Worm (Caenorhabditis elegans) whole organism, L3 larva: ENCODE data around the gene ceh-90.

ENCODE experiments used
- R02D3.7 ChIP-seq: fragments of 150-350 bp; optimal IDR thresholded peaks from 2 replicates; lab custom pipeline; 2014; ENCODE audit warnings: missing biosample characterization, missing genetic modification characterization
- aly-2 ChIP-seq: fragments of 150-350 bp; optimal IDR thresholded peaks from 2 replicates; lab custom pipeline; 2014; ENCODE audit warnings: missing biosample characterization, missing genetic modification characterization
- ama-1 ChIP-seq: fragments of 150-350 bp; optimal IDR thresholded peaks from 2 replicates; lab custom pipeline; 2018
- ceh-28 ChIP-seq: fragments of 150-350 bp; optimal IDR thresholded peaks from 2 replicates; lab custom pipeline; 2014; ENCODE audit warnings: missing biosample characterization, missing genetic modification reagents, missing genetic modification characterization
- ceh-82 ChIP-seq: fragments of 150-350 bp; optimal IDR thresholded peaks from 2 replicates; lab custom pipeline; 2014; ENCODE audit warnings: missing biosample characterization, missing genetic modification characterization
- ceh-9 ChIP-seq: sonication (generic microtip); optimal IDR thresholded peaks from 2 replicates; lab custom pipeline; 2018; ENCODE audit warnings: missing biosample characterization, missing genetic modification characterization
- daf-12 ChIP-seq: fragments of 150-350 bp; optimal IDR thresholded peaks from 2 replicates; lab custom pipeline; 2014; ENCODE audit warnings: missing biosample characterization, missing genetic modification reagents, missing genetic modification characterization
- egl-27 ChIP-seq: sonication (generic microtip); optimal IDR thresholded peaks from 4 replicates; lab custom pipeline; 2017; ENCODE audit warnings: missing biosample characterization, missing genetic modification reagents, missing genetic modification characterization
- egl-5 ChIP-seq: fragments of 150-350 bp; optimal IDR thresholded peaks from 2 replicates; lab custom pipeline; 2017; ENCODE audit warnings: missing biosample characterization, missing genetic modification reagents, missing genetic modification characterization, inconsistent platforms
- elt-1 ChIP-seq: fragments of 150-350 bp; optimal IDR thresholded peaks from 2 replicates; lab custom pipeline; 2014; ENCODE audit warnings: missing biosample characterization, missing genetic modification characterization
- elt-2 ChIP-seq: sonication (generic microtip); optimal IDR thresholded peaks from 2 replicates; lab custom pipeline; 2016; ENCODE audit warnings: missing genetic modification reagents, mild to moderate bottlenecking, missing genetic modification characterization, missing compliant biosample characterization
- elt-3 ChIP-seq, 3 experiments: fragments of 150-350 bp in 1 of 3; sonication (generic microtip) in 2 of 3; optimal IDR thresholded peaks; 2 replicates in 2 of 3; 4 replicates in 1 of 3; lab custom pipeline; 2014 to 2017; ENCODE audit warnings: missing biosample characterization in 3 of 3, missing genetic modification characterization in 3 of 3
- fkh-10 ChIP-seq: sonication (generic microtip); optimal IDR thresholded peaks from 2 replicates; lab custom pipeline; 2017; ENCODE audit warnings: missing biosample characterization, missing genetic modification reagents, missing genetic modification characterization
- lin-15B ChIP-seq: fragments of 150-350 bp; optimal IDR thresholded peaks from 2 replicates; lab custom pipeline; 2014; ENCODE audit warnings: missing biosample characterization, missing genetic modification characterization
- lin-39 ChIP-seq: fragments of 150-350 bp; optimal IDR thresholded peaks from 2 replicates; lab custom pipeline; 2018; ENCODE audit warnings: missing biosample characterization, missing genetic modification reagents, missing genetic modification characterization
- lsy-12 ChIP-seq: sonication (generic microtip); optimal IDR thresholded peaks from 2 replicates; lab custom pipeline; 2016; ENCODE audit warnings: mild to moderate bottlenecking, missing genetic modification characterization, missing compliant biosample characterization
- mdl-1 ChIP-seq: fragments of 150-350 bp; optimal IDR thresholded peaks from 2 replicates; lab custom pipeline; 2014; ENCODE audit warnings: missing biosample characterization, missing genetic modification characterization
- nfya-1 ChIP-seq: sonication (generic microtip); optimal IDR thresholded peaks from 2 replicates; lab custom pipeline; 2017; ENCODE audit warnings: missing genetic modification characterization, mild to moderate bottlenecking, missing compliant biosample characterization, antibody characterized with exemption, moderate library complexity; ENCODE audit not compliant: insufficient read depth
- nhr-11 ChIP-seq: fragments of 150-350 bp; optimal IDR thresholded peaks from 2 replicates; lab custom pipeline; 2014; ENCODE audit warnings: missing biosample characterization, missing genetic modification characterization
- nhr-237 ChIP-seq: fragments of 150-350 bp; optimal IDR thresholded peaks from 2 replicates; lab custom pipeline; 2014; ENCODE audit warnings: missing biosample characterization, missing genetic modification characterization
- nhr-25 ChIP-seq: sonication (generic microtip); optimal IDR thresholded peaks from 2 replicates; lab custom pipeline; 2017; ENCODE audit warnings: missing biosample characterization, missing genetic modification characterization
- nhr-28 ChIP-seq: fragments of 150-350 bp; optimal IDR thresholded peaks from 2 replicates; lab custom pipeline; 2014; ENCODE audit warnings: missing biosample characterization, missing genetic modification characterization
- nhr-43 ChIP-seq: sonication (generic microtip); optimal IDR thresholded peaks from 2 replicates; lab custom pipeline; 2016; ENCODE audit warnings: mild to moderate bottlenecking, missing genetic modification characterization, missing compliant biosample characterization; ENCODE audit not compliant: poor library complexity, severe bottlenecking
- nhr-76 ChIP-seq: fragments of 150-350 bp; sonication (generic microtip); optimal IDR thresholded peaks from 5 replicates; lab custom pipeline; 2014; ENCODE audit warnings: missing biosample characterization, missing genetic modification characterization
- nhr-77 ChIP-seq: fragments of 150-350 bp; optimal IDR thresholded peaks from 2 replicates; lab custom pipeline; 2014; ENCODE audit warnings: missing biosample characterization, missing genetic modification characterization
- pha-4 ChIP-seq: fragments of 150-350 bp; optimal IDR thresholded peaks from 2 replicates; lab custom pipeline; 2014; ENCODE audit warnings: missing biosample characterization, missing genetic modification reagents, missing genetic modification characterization
- pqm-1 ChIP-seq: fragments of 150-350 bp; optimal IDR thresholded peaks from 2 replicates; lab custom pipeline; 2017; ENCODE audit warnings: missing biosample characterization, missing genetic modification characterization, inconsistent platforms
- sea-2 ChIP-seq: fragments of 150-350 bp; sonication (generic microtip); optimal IDR thresholded peaks from 4 replicates; lab custom pipeline; 2014; ENCODE audit warnings: missing biosample characterization, missing genetic modification reagents, missing genetic modification characterization
- skn-1 ChIP-seq: fragments of 150-350 bp; optimal IDR thresholded peaks from 2 replicates; lab custom pipeline; 2014; ENCODE audit warnings: missing biosample characterization, missing genetic modification characterization
- snpc-4 ChIP-seq: fragments of 150-350 bp; optimal IDR thresholded peaks from 2 replicates; lab custom pipeline; 2014; ENCODE audit warnings: missing biosample characterization, missing genetic modification characterization
- tbx-2 ChIP-seq: sonication (generic microtip); optimal IDR thresholded peaks from 2 replicates; lab custom pipeline; 2016; ENCODE audit warnings: mild to moderate bottlenecking, missing genetic modification characterization, missing compliant biosample characterization
- unc-39 ChIP-seq: sonication (generic microtip); optimal IDR thresholded peaks from 4 replicates; lab custom pipeline; 2017; ENCODE audit warnings: missing biosample characterization, missing genetic modification characterization
- unc-62 ChIP-seq: fragments of 150-350 bp; sonication (generic microtip); optimal IDR thresholded peaks from 4 replicates; lab custom pipeline; 2014; ENCODE audit warnings: missing biosample characterization, missing genetic modification reagents, missing genetic modification characterization
- zag-1 ChIP-seq: fragments of 150-350 bp; optimal IDR thresholded peaks from 2 replicates; lab custom pipeline; 2014; ENCODE audit warnings: missing biosample characterization, missing genetic modification characterization
- ztf-11 ChIP-seq: fragments of 150-350 bp; optimal IDR thresholded peaks from 2 replicates; lab custom pipeline; 2014; ENCODE audit warnings: missing biosample characterization, missing genetic modification characterization
- ztf-4 ChIP-seq: fragments of 150-350 bp; optimal IDR thresholded peaks from 2 replicates; lab custom pipeline; 2014; ENCODE audit warnings: missing biosample characterization, missing genetic modification characterization

ceh-90 gene

DNA sequence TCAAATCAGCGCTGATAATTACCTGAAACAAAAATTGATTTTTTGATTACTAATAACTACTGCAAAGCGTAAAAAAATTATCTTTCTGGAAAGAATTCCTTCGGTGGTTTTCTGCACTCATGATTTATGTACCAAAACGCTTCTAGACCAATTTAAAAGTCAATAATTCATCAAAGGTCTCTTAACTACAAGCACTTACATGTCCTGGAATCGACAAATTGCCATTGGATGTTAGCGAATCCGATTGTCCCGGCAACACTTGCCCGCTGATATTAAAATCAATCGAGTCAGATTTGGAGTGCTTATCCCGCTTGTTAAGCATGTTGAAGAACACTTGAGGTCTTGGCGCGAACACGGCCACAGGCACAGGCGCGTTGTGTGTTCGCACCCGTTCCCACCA, 8.3 kb upstream of the ceh-90 start:
- TF ChIP-seq lin-15B (tag; lab: Kevin White, UChicago), result no peak
- TF ChIP-seq elt-1, result no peak
- TF ChIP-seq unc-39, result no peak
- TF ChIP-seq lsy-12 (tag; lab: Kevin White, UChicago), result no peak
- no peak for TF ChIP-seq pha-4 (tag; lab: Kevin White, UChicago)
- TF ChIP-seq snpc-4 (tag; lab: Kevin White, UChicago), result no peak
- TF ChIP-seq aly-2 (tag; lab: Kevin White, UChicago), result no peak
- TF ChIP-seq nhr-28 (tag; lab: Kevin White, UChicago), result no peak
- no peak for TF ChIP-seq nhr-77 (tag; lab: Kevin White, UChicago)
- no peak for TF ChIP-seq R02D3.7 (tag; lab: Kevin White, UChicago)
- TF ChIP-seq, all 47 proteins: peak for 0

DNA sequence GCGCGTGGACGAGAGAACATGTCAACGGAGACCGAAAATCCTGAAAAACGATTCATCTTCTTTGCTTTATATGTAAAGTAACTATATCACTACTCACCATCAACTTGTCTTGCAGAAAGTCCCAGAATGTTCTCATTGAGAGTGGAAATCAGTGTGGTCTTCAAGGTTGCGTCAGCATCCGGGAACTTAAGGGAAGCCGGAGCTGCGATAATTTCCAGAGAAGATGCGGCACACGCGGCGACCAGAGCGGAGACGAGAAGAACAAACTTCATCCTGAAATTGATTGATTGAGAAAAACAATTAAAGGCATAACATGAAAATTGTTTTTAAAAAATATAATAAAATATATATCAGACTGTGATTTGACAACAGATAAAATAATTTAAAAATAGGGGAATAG, 7.4 kb upstream of the ceh-90 start, which contains the start of gene vha-20:
Gene vha-20 (minus strand): TSS at position 273 of the 400 bp plus-strand sequence.
- TF ChIP-seq ama-1 (lab: Kevin White, UChicago), result peak; percentile 7
- peak; percentile 36 for TF ChIP-seq nhr-43 (tag; lab: Kevin White, UChicago)
- TF ChIP-seq elt-2 (tag; lab: Kevin White, UChicago), result peak; percentile 1
- no peak for TF ChIP-seq ztf-4 (tag; lab: Kevin White, UChicago)
- TF ChIP-seq nhr-77 (tag; lab: Kevin White, UChicago), result no peak
- no peak for TF ChIP-seq R02D3.7 (tag; lab: Kevin White, UChicago)
- no peak for TF ChIP-seq zag-1 (tag; lab: Kevin White, UChicago)
- TF ChIP-seq nfya-1, result no peak
- no peak for TF ChIP-seq mdl-1 (tag; lab: Kevin White, UChicago)
- no peak for TF ChIP-seq nhr-11 (tag; lab: Kevin White, UChicago)
- TF ChIP-seq skn-1 (tag; lab: Kevin White, UChicago), result no peak
- TF ChIP-seq egl-5 (tag; lab: Kevin White, UChicago), result no peak
- TF ChIP-seq elt-1, result no peak
- no peak for TF ChIP-seq fkh-10
- TF ChIP-seq snpc-4 (tag; lab: Kevin White, UChicago), result no peak
- no peak for TF ChIP-seq ceh-82 (tag; lab: Kevin White, UChicago)
- no peak for TF ChIP-seq unc-39
- TF ChIP-seq lin-15B (tag; lab: Kevin White, UChicago), result no peak

DNA sequence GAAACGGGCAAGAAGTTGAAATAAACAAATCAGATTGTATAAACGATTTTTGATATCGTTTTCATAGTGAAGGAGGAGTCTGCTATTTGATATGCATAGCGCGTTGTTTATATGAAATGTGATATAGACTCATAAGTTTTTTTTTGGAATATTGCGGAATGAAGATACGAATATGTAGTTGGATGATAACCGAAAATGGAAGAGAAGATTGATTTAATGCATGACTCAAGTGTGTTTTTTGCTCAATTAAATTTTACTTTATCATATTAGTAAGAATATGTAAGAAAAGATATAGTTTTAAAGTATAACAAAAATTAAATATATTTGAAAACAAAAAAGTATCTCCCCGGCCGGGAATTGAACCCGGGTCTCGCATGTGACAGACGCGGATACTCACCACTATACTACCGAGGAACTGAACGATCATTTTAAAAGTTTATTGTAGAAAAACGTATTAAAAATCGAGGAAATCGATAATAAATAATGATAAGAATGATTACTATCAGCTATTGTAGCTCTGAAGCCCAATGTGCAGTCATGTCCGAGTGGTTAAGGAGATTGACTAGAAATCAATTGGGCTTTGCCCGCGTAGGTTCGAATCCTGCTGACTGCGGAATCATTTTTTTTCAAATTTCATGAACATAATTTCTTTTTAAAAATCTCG, 5.0 kb upstream of the ceh-90 start, which contains the start of gene lgc-25:
Gene lgc-25 (minus strand): TSS at position 51 of the 664 bp plus-strand sequence.
- TF ChIP-seq egl-27 (tag; lab: Kevin White, UChicago) (no peak), ztf-11 (tag; lab: Kevin White, UChicago) (no peak), nhr-43 (tag; lab: Kevin White, UChicago) (peak; percentile 29), nhr-28 (tag; lab: Kevin White, UChicago) (no peak), unc-62 (no peak), nhr-25 (no peak), lin-39 (tag; lab: Kevin White, UChicago) (no peak), pqm-1 (tag; lab: Kevin White, UChicago) (peak; percentile 88), lin-15B (tag; lab: Kevin White, UChicago) (no peak), mdl-1 (tag; lab: Kevin White, UChicago) (no peak), nhr-76 (tag; lab: Kevin White, UChicago) (no peak), ztf-4 (tag; lab: Kevin White, UChicago) (no peak), aly-2 (tag; lab: Kevin White, UChicago) (no peak), ceh-28 (tag; lab: Kevin White, UChicago) (peak; percentile 47), egl-5 (tag; lab: Kevin White, UChicago) (no peak), lsy-12 (tag; lab: Kevin White, UChicago) (no peak), sea-2 (GFP tag; lab: Kevin White, UChicago) (no peak), ceh-9 (tag; lab: Kevin White, UChicago) (no peak), elt-1 (no peak), zag-1 (tag; lab: Kevin White, UChicago) (no peak), pha-4 (tag; lab: Kevin White, UChicago) (no peak), tbx-2 (tag; lab: Kevin White, UChicago) (no peak), elt-2 (tag; lab: Kevin White, UChicago) (peak; percentile 56), elt-3 (tag; optimal IDR thresholded peaks at IDR 0.05; lab: Kevin White, UChicago) (no peak), daf-12 (tag; lab: Kevin White, UChicago) (no peak), nhr-237 (tag; lab: Kevin White, UChicago) (no peak)
